Fruit fly (Drosophila melanogaster) Kc167 (cell line): ENCODE results near the gene Pp1-87B.
"Not testable (repeated sequence)": the region's sequence is repeated elsewhere in the genome, so short reads cannot be mapped to it uniquely, and the experiment has no call there.

Experiments
- Myc ChIP-seq: fragments of >200 bp; optimal IDR thresholded peaks from 2 replicates; lab custom pipeline; 2017; ENCODE audit warnings: missing external identifiers
- Sin3A ChIP-seq: fragments of >200 bp; optimal IDR thresholded peaks from 2 replicates; lab custom pipeline; 2018; ENCODE audit warnings: missing external identifiers
- h ChIP-seq: fragments of >200 bp; optimal IDR thresholded peaks from 3 replicates; lab custom pipeline; 2018; ENCODE audit warnings: missing external identifiers
- insv ChIP-seq: fragments of >200 bp; optimal IDR thresholded peaks from 3 replicates; lab custom pipeline; 2018; ENCODE audit warnings: missing external identifiers
- psq ChIP-seq: fragments of >200 bp; optimal IDR thresholded peaks from 2 replicates; lab custom pipeline; 2017; ENCODE audit warnings: missing external identifiers
- ttk ChIP-seq: sonication (Bioruptor generic); optimal IDR thresholded peaks from 2 replicates; lab custom pipeline; 2017; ENCODE audit warnings: missing external identifiers

Pp1-87B gene

DNA sequence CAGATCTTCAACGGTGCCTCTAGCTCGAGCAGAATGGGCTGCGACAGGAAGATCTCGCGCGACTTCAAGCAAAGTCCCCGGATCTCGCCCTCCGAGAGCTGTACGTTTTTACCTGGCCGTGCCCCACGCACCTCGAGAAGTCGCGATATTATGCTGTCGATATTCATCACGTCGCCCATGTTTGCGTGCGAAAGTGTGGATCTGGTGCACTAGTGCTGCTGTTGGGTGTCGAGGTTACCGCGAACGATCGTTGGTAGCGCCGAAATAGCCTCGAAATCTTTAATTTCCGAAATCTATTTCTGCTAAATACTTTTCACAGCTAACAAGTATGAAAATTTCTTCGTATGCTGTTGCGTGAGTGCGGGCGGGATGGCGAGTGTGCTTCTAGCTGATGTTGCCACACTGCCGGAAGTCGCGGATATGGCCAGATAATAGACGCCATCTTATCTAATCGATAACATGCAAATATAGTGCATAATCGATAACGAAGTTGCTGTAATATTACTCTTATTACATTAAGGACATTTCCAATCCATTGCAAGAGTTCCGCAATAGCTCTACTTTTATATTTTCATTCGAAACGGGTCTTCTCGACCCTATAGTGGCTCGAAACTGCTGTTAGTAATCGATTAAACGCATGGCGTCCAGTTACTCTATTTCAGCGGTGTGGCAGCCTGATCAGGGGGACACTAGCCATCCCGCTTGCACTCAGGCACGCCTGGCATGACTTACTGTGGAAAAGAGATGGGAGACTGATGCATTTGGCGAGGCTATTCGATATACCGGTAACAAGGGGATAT lies at the start of gene Pp1-87B:
Pp1-87B (minus strand) TSS at position 408 of the 800 bp plus-strand sequence.
- no peak for TF ChIP-seq insv (lab: Kevin White, UChicago)
- no peak for TF ChIP-seq Myc (lab: Kevin White, UChicago)
- no peak for TF ChIP-seq ttk
- TF ChIP-seq Sin3A (lab: Kevin White, UChicago): peak; percentile 32
- TF ChIP-seq h (lab: Kevin White, UChicago): no peak
- peak; percentile 100 for TF ChIP-seq psq (lab: Kevin White, UChicago)

DNA sequence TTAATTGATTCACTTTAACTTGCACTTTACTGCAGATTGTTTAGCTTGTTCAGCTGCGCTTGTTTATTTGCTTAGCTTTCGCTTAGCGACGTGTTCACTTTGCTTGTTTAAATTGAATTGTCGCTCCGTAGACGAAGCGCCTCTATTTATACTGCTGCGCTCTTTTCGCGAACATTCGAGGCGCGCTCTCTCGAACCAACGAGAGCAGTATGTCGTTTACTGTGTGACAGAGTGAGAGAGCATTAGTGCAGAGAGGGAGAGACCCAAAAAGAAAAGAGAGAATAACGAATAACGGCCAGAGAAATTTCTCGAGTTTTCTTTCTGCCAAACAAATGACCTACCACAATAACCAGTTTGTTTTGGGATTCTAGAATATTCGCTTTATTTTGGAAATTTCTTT lies 42.0 kb upstream of the Pp1-87B start, which contains the start of gene Hsp70Ba:
Hsp70Ba (minus strand) TSS at position 102 of the 400 bp plus-strand sequence.
- TF ChIP-seq psq (lab: Kevin White, UChicago); insv (lab: Kevin White, UChicago); ttk: not testable (repeated sequence)

DNA sequence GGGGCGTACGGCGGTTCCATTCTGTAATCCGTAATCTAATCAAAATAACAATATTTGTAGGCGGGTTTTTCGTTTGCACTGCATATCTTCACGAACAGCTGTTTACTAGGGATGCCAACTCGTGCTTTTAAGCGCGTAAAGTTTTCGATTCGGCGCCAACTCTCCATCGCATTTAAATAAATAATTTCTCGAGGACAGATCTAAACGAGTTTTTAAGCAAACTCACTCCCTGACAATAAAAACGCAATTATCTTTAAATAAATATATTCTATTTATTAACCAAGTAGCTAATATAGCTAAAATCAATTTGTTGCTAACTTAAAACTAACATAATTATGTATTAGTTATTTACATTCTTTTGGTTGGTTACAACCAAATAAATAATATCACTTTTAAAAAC lies 39.5 kb upstream of the Pp1-87B start, which contains the start of gene CG5608:
CG5608 (minus strand) TSS at position 101 of the 400 bp plus-strand sequence.
- not testable (repeated sequence) for TF ChIP-seq insv, psq, Myc (lab: Kevin White, UChicago)

- TF ChIP-seq h (lab: Kevin White, UChicago) (no peak), insv (lab: Kevin White, UChicago) (no peak), psq (lab: Kevin White, UChicago) (peak; percentile 69)
Observed at dm6 chr3R:12459879-12460522, 34.3 kb upstream of the Pp1-87B start, which contains the start of the genes CG5961 and Polr3C. TSS of gene CG5961 (minus strand) at chr3R:12460294. TSS of gene Polr3C (plus strand) at chr3R:12460414.

- no peak for TF ChIP-seq insv (lab: Kevin White, UChicago)
- TF ChIP-seq ttk: no peak
- TF ChIP-seq h (lab: Kevin White, UChicago): no peak
- TF ChIP-seq Myc (lab: Kevin White, UChicago): no peak
- no peak for TF ChIP-seq psq (lab: Kevin White, UChicago)
- TF ChIP-seq Sin3A (lab: Kevin White, UChicago): no peak
Observed at dm6 chr3R:12456370-12456940, 30.7 kb upstream of the Pp1-87B start, which contains the start of gene trus. TSS of gene trus (plus strand) at chr3R:12456573.

dm6 chr3R:12454492-12454891 lies 28.8 kb upstream of the Pp1-87B start:
- TF ChIP-seq psq (lab: Kevin White, UChicago): no peak

- TF ChIP-seq psq (lab: Kevin White, UChicago): no peak
- no peak for TF ChIP-seq h (lab: Kevin White, UChicago)
- TF ChIP-seq ttk: no peak
- no peak for TF ChIP-seq insv (lab: Kevin White, UChicago)
- no peak for TF ChIP-seq Myc (lab: Kevin White, UChicago)
- no peak for TF ChIP-seq Sin3A (lab: Kevin White, UChicago)
Observed at dm6 chr3R:12451888-12452514, 26.3 kb upstream of the Pp1-87B start, which contains the start of gene CG5509. TSS of gene CG5509 (plus strand) at chr3R:12452464.

DNA sequence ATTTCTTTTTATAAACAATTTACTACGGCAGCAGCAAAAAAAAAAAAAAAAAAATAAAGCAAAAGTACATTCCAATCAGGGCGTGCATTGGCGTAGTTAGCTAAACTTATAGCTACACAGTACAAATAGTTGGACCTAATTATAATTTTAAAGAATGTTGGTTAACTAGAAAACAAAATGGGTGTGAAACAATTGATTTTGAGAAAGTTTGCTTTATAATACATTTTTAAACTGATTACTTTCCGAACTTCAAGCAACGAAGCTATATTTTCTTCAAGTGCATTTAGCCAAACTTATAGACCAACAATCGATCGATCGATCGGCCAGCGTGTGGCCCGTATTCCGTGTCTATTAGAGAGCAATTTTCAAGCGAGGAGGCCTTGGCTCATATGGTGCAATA lies 25.7 kb upstream of the Pp1-87B start:
- no peak for TF ChIP-seq h (lab: Kevin White, UChicago)
- no peak for TF ChIP-seq Sin3A (lab: Kevin White, UChicago)
- no peak for TF ChIP-seq psq (lab: Kevin White, UChicago)
- no peak for TF ChIP-seq insv (lab: Kevin White, UChicago)
- TF ChIP-seq Myc (lab: Kevin White, UChicago): no peak
- no peak for TF ChIP-seq ttk

- TF ChIP-seq Myc (lab: Kevin White, UChicago): no peak
- TF ChIP-seq psq (lab: Kevin White, UChicago): no peak
- TF ChIP-seq h (lab: Kevin White, UChicago): no peak
Observed at dm6 chr3R:12450713-12451259, 25.1 kb upstream of the Pp1-87B start.

DNA sequence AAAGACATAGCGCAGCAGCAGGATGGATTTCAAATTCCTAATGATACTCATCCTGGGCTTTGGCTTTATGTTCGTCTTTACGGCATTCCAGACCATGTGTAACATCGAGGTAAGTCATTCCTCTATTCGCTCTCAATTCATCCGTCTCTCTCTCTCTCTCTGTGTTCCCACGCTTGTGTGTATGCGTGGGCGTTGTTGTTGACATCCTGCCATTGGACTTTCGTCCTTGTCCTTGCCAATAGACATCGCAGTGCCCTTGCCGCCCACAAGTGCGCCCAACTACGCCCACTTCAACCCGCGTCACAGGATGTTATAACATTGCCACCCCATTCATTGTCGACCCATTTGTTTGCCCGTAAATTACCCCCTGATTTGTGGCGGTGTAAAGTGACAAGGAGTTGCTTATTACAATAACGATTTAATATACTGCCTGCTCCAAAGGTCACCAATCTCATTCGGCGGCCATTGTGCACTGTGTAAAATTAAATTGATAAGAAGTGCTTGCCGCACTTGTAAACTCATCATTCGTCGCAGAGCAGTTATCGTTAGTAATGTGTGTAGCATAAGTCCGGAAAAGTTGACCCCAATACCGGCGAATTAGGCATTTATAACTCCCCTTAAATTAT lies 24.0 kb upstream of the Pp1-87B start:
- TF ChIP-seq Myc (lab: Kevin White, UChicago) (no peak), ttk (no peak), Sin3A (lab: Kevin White, UChicago) (no peak), psq (lab: Kevin White, UChicago) (no peak), h (lab: Kevin White, UChicago) (no peak), insv (lab: Kevin White, UChicago) (no peak)

DNA sequence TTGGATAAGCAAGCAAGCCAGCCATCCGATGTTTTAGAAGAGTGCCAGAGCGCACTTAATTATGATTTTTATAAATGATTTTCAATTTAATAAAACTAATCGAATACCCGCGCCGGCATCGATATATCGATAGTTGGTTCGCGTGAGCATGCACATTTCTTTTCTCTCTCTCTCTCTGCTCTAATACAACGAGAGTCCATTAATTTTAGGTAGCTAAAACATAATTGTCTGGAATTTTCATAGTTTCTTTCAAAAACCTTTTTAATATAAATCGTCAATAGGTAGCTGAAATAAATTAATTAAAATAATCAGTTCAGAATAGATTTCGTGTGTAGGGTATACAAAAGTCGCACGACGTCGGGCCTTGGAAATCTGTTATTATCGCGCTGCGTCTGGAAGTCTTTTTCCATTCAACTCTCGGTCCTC lies 23.2 kb upstream of the Pp1-87B start, which contains the start of gene CG18549:
CG18549 (plus strand) TSS at position 408 of the 426 bp plus-strand sequence.
- no peak for TF ChIP-seq insv (lab: Kevin White, UChicago)
- TF ChIP-seq h (lab: Kevin White, UChicago): no peak
- no peak for TF ChIP-seq ttk
- no peak for TF ChIP-seq Sin3A (lab: Kevin White, UChicago)
- TF ChIP-seq psq (lab: Kevin White, UChicago): no peak
- TF ChIP-seq Myc (lab: Kevin White, UChicago): no peak
